Worm (Caenorhabditis elegans) whole organism, L3 larva: ENCODE data around the gene srj-4.

ENCODE experiments used
- aly-2 ChIP-seq: fragments of 150-350 bp; optimal IDR thresholded peaks from 2 replicates; lab custom pipeline; 2014; ENCODE audit warnings: missing biosample characterization, missing genetic modification characterization
- ama-1 ChIP-seq: fragments of 150-350 bp; optimal IDR thresholded peaks from 2 replicates; lab custom pipeline; 2018
- ceh-16 ChIP-seq: sonication (generic microtip); optimal IDR thresholded peaks from 2 replicates; lab custom pipeline; 2017; ENCODE audit warnings: missing biosample characterization, missing genetic modification characterization
- ceh-28 ChIP-seq: fragments of 150-350 bp; optimal IDR thresholded peaks from 2 replicates; lab custom pipeline; 2014; ENCODE audit warnings: missing biosample characterization, missing genetic modification reagents, missing genetic modification characterization
- ceh-9 ChIP-seq: sonication (generic microtip); optimal IDR thresholded peaks from 2 replicates; lab custom pipeline; 2018; ENCODE audit warnings: missing biosample characterization, missing genetic modification characterization
- daf-12 ChIP-seq: fragments of 150-350 bp; optimal IDR thresholded peaks from 2 replicates; lab custom pipeline; 2014; ENCODE audit warnings: missing biosample characterization, missing genetic modification reagents, missing genetic modification characterization
- egl-27 ChIP-seq: sonication (generic microtip); optimal IDR thresholded peaks from 4 replicates; lab custom pipeline; 2017; ENCODE audit warnings: missing biosample characterization, missing genetic modification reagents, missing genetic modification characterization
- egl-5 ChIP-seq: fragments of 150-350 bp; optimal IDR thresholded peaks from 2 replicates; lab custom pipeline; 2017; ENCODE audit warnings: missing biosample characterization, missing genetic modification reagents, missing genetic modification characterization, inconsistent platforms
- elt-3 ChIP-seq, 3 experiments: fragments of 150-350 bp in 1 of 3; sonication (generic microtip) in 2 of 3; optimal IDR thresholded peaks; 2 replicates in 2 of 3; 4 replicates in 1 of 3; lab custom pipeline; 2014 to 2017; ENCODE audit warnings: missing biosample characterization in 3 of 3, missing genetic modification characterization in 3 of 3
- fkh-2 ChIP-seq: fragments of 150-350 bp; optimal IDR thresholded peaks from 2 replicates; lab custom pipeline; 2014; ENCODE audit warnings: missing biosample characterization, missing genetic modification reagents, missing genetic modification characterization
- fos-1 ChIP-seq: fragments of 150-350 bp; optimal IDR thresholded peaks from 2 replicates; lab custom pipeline; 2014; ENCODE audit warnings: missing biosample characterization, missing genetic modification characterization
- hmg-11 ChIP-seq: sonication (generic microtip); optimal IDR thresholded peaks from 2 replicates; lab custom pipeline; 2016; ENCODE audit warnings: missing genetic modification characterization, missing compliant biosample characterization
- jun-1 ChIP-seq: fragments of 150-350 bp; optimal IDR thresholded peaks from 2 replicates; lab custom pipeline; 2014; ENCODE audit warnings: missing biosample characterization, missing genetic modification reagents, missing genetic modification characterization
- lin-15B ChIP-seq: fragments of 150-350 bp; optimal IDR thresholded peaks from 2 replicates; lab custom pipeline; 2014; ENCODE audit warnings: missing biosample characterization, missing genetic modification characterization
- lin-39 ChIP-seq: fragments of 150-350 bp; optimal IDR thresholded peaks from 2 replicates; lab custom pipeline; 2018; ENCODE audit warnings: missing biosample characterization, missing genetic modification reagents, missing genetic modification characterization
- lsy-12 ChIP-seq: sonication (generic microtip); optimal IDR thresholded peaks from 2 replicates; lab custom pipeline; 2016; ENCODE audit warnings: mild to moderate bottlenecking, missing genetic modification characterization, missing compliant biosample characterization
- mdl-1 ChIP-seq: fragments of 150-350 bp; optimal IDR thresholded peaks from 2 replicates; lab custom pipeline; 2014; ENCODE audit warnings: missing biosample characterization, missing genetic modification characterization
- nfya-1 ChIP-seq: sonication (generic microtip); optimal IDR thresholded peaks from 2 replicates; lab custom pipeline; 2017; ENCODE audit warnings: missing genetic modification characterization, mild to moderate bottlenecking, missing compliant biosample characterization, antibody characterized with exemption, moderate library complexity; ENCODE audit not compliant: insufficient read depth
- nhr-12 ChIP-seq: fragments of 150-350 bp; optimal IDR thresholded peaks from 2 replicates; lab custom pipeline; 2014; ENCODE audit warnings: missing biosample characterization, missing genetic modification characterization
- nhr-23 ChIP-seq: fragments of 150-350 bp; optimal IDR thresholded peaks from 2 replicates; lab custom pipeline; 2014; ENCODE audit warnings: missing biosample characterization, missing genetic modification reagents, missing genetic modification characterization
- nhr-237 ChIP-seq: fragments of 150-350 bp; optimal IDR thresholded peaks from 2 replicates; lab custom pipeline; 2014; ENCODE audit warnings: missing biosample characterization, missing genetic modification characterization
- nhr-25 ChIP-seq: sonication (generic microtip); optimal IDR thresholded peaks from 2 replicates; lab custom pipeline; 2017; ENCODE audit warnings: missing biosample characterization, missing genetic modification characterization
- nhr-28 ChIP-seq: fragments of 150-350 bp; optimal IDR thresholded peaks from 2 replicates; lab custom pipeline; 2014; ENCODE audit warnings: missing biosample characterization, missing genetic modification characterization
- nhr-76 ChIP-seq: fragments of 150-350 bp; sonication (generic microtip); optimal IDR thresholded peaks from 5 replicates; lab custom pipeline; 2014; ENCODE audit warnings: missing biosample characterization, missing genetic modification characterization
- nhr-77 ChIP-seq: fragments of 150-350 bp; optimal IDR thresholded peaks from 2 replicates; lab custom pipeline; 2014; ENCODE audit warnings: missing biosample characterization, missing genetic modification characterization
- pha-4 ChIP-seq: fragments of 150-350 bp; optimal IDR thresholded peaks from 2 replicates; lab custom pipeline; 2014; ENCODE audit warnings: missing biosample characterization, missing genetic modification reagents, missing genetic modification characterization
- pqm-1 ChIP-seq: fragments of 150-350 bp; optimal IDR thresholded peaks from 2 replicates; lab custom pipeline; 2017; ENCODE audit warnings: missing biosample characterization, missing genetic modification characterization, inconsistent platforms
- sea-2 ChIP-seq: fragments of 150-350 bp; sonication (generic microtip); optimal IDR thresholded peaks from 4 replicates; lab custom pipeline; 2014; ENCODE audit warnings: missing biosample characterization, missing genetic modification reagents, missing genetic modification characterization
- skn-1 ChIP-seq: fragments of 150-350 bp; optimal IDR thresholded peaks from 2 replicates; lab custom pipeline; 2014; ENCODE audit warnings: missing biosample characterization, missing genetic modification characterization
- unc-62 ChIP-seq: fragments of 150-350 bp; sonication (generic microtip); optimal IDR thresholded peaks from 4 replicates; lab custom pipeline; 2014; ENCODE audit warnings: missing biosample characterization, missing genetic modification reagents, missing genetic modification characterization
- zag-1 ChIP-seq: fragments of 150-350 bp; optimal IDR thresholded peaks from 2 replicates; lab custom pipeline; 2014; ENCODE audit warnings: missing biosample characterization, missing genetic modification characterization
- ztf-11 ChIP-seq: fragments of 150-350 bp; optimal IDR thresholded peaks from 2 replicates; lab custom pipeline; 2014; ENCODE audit warnings: missing biosample characterization, missing genetic modification characterization
- ztf-4 ChIP-seq: fragments of 150-350 bp; optimal IDR thresholded peaks from 2 replicates; lab custom pipeline; 2014; ENCODE audit warnings: missing biosample characterization, missing genetic modification characterization

Gene srj-4

DNA sequence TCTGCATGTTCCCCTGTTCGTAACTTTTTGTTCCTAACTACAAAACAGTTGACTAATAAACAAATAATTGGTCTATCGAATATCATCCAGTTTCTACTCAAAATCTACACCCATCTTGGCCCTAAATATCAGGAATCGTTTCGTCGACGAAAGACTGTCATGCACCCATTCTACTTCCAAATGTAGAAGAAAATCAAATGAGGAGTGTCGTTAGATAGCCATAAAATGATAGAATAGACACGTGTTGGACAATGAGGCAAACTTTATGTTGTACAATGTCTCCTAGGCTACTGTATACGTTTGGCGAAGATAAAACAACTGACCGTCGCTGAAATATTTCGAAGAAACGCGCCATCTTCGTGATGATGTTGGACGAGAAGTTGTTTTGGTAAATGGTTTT is 3.0 kb upstream of the srj-4 start:
- TF ChIP-seq nhr-12: no peak
- peak; percentile 51 for TF ChIP-seq nhr-25 (tag; lab: Kevin White, UChicago)
- peak; percentile 35 for TF ChIP-seq egl-5 (tag; lab: Kevin White, UChicago)

DNA sequence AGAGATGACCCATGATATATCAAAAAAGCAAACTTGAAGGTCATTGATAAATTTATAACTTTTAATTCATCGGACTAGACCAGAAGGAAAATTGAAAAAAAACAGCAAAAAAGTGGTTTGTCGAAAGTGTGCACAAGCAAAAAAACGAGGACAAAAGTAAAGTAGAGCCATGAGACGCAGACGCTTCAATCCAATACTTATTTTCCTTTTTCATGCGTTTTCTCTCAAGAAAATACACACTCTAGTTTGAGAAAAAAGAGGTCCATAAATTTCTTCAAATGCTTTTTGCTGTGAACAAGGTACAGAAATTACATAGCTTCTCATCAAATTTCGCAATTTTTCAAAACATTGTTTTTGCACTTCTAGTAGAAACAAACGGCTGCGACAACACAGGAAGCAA is 1.8 kb upstream of the srj-4 start:
- TF ChIP-seq nhr-25 (tag; lab: Kevin White, UChicago): no peak
- TF ChIP-seq hmg-11 (tag; lab: Kevin White, UChicago): peak; percentile 34
- TF ChIP-seq nhr-77 (tag; lab: Kevin White, UChicago): no peak
- TF ChIP-seq nfya-1 (tag; lab: Kevin White, UChicago): peak; percentile 15

DNA sequence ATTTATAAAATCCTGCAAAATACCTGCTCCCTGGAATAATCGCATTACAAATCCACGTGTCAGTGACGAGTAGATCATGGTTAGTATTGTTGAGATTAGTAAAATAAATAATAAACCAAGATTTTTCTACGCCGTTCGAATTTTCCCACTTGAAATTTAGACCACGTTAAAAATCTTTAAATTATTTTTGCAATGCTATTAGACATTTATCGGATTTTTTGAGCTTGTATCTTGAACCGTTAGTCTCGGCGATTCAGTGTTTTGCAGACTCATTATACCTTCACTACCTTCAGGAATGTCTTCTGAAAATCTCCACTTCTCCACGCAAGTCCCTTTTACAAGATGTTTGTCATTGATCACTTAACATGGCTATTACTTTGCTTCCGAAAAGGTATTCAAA is 786 bp upstream of the srj-4 start, which contains the start of gene C27A7.5:
Gene C27A7.5, minus strand, starts transcription at position 101 of the 400 bp plus-strand sequence.
- TF ChIP-seq nfya-1 (tag; lab: Kevin White, UChicago) (no peak), ztf-4 (tag; lab: Kevin White, UChicago) (no peak), lin-39 (tag; lab: Kevin White, UChicago) (no peak), nhr-237 (tag; lab: Kevin White, UChicago) (no peak), fos-1 (tag; lab: Kevin White, UChicago) (no peak), ama-1 (lab: Kevin White, UChicago) (no peak), nhr-28 (tag; lab: Kevin White, UChicago) (no peak), lsy-12 (tag; lab: Kevin White, UChicago) (no peak), sea-2 (no peak), fkh-2 (tag; lab: Kevin White, UChicago) (no peak), ceh-16 (tag; lab: Kevin White, UChicago) (no peak), zag-1 (no peak), aly-2 (tag; lab: Kevin White, UChicago) (no peak), jun-1 (tag; lab: Kevin White, UChicago) (no peak), nhr-23 (tag; lab: Kevin White, UChicago) (no peak)

DNA sequence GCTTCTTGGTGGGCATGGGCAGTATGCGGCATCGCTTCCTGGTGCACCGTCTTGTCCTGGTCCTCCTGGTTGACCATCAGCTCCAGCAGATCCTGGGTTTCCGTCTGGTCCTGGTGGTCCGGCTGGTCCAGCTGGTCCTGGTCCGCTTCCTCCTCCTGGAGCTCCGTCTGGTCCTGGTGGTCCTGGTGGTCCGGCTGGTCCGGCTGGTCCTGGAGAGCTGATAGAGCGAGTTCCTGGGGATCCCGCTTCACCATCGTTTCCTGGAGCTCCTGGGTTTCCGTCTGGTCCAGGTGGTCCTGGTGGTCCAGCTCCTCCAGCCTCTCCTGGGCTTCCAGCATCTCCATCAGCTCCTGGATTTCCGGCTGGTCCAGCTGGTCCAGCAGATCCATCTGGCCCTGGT is 4.0 kb downstream of the srj-4 start:
- TF ChIP-seq ztf-11 (tag; lab: Kevin White, UChicago): no peak
- no peak for TF ChIP-seq egl-27 (tag; lab: Kevin White, UChicago)
- no peak for TF ChIP-seq pha-4 (tag; lab: Kevin White, UChicago)

DNA sequence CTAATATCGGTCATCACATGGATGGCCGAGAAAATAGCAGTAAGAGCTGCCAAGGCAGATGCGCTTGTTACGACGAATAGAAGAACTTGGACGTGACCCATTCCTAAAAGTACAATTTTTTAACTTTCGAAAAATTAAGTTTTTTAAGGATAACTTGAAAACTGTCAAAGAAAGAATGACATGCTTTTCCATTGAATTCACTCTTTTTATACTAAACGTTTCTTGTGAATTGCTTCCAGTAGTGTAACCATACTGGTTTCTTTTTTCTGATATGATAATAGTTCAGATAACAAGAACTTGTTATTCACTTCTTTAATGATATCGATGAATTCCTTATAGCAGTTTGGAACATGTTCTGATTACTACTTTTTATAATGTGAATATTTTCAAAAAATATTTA is 4.6 kb downstream of the srj-4 start, which contains the start of gene col-37:
Gene col-37, minus strand, starts transcription at position 101 of the 400 bp plus-strand sequence.
- TF ChIP-seq nhr-25 (tag; lab: Kevin White, UChicago) (no peak), ceh-9 (tag; lab: Kevin White, UChicago) (no peak), aly-2 (tag; lab: Kevin White, UChicago) (no peak), pqm-1 (tag; lab: Kevin White, UChicago) (no peak), elt-3 (tag; optimal IDR thresholded peaks at IDR 0.05; lab: Kevin White, UChicago) (no peak), unc-62 (GFP tag; lab: Kevin White, UChicago) (no peak), nhr-237 (tag; lab: Kevin White, UChicago) (no peak), nfya-1 (tag; lab: Kevin White, UChicago) (no peak), daf-12 (no peak), nhr-28 (tag; lab: Kevin White, UChicago) (no peak), ceh-28 (tag; lab: Kevin White, UChicago) (no peak), nhr-76 (no peak), ceh-16 (tag; lab: Kevin White, UChicago) (no peak), lin-15B (no peak), pha-4 (tag; lab: Kevin White, UChicago) (no peak)
- TF ChIP-seq, all 47 proteins: peak for 0

DNA sequence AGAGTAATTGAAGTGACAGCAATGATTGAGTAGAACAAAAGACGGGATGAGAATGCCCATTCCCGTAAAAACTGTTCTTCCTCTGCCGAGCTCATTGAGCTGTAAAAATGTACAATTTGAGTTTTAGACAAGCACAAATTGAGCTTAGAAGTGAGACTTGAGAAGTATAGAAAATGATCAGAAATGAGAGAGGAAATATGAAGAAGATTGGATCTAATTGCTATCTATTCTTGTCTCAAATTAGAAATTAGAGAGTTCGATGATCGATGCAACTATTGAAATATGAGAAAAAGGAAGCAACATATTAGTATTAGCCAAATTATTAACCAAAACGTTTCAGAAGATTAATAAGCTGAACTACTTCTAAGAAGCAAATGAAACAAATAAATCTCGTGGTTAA is 7.1 kb downstream of the srj-4 start, which contains the start of gene ZK863.1:
Gene ZK863.1, minus strand, starts transcription at position 101 of the 400 bp plus-strand sequence.
- TF ChIP-seq ceh-9 (tag; lab: Kevin White, UChicago): no peak
- no peak for TF ChIP-seq nhr-77 (tag; lab: Kevin White, UChicago)
- TF ChIP-seq nhr-25 (tag; lab: Kevin White, UChicago): no peak
- no peak for TF ChIP-seq pqm-1 (tag; lab: Kevin White, UChicago)
- TF ChIP-seq jun-1 (tag; lab: Kevin White, UChicago): no peak
- no peak for TF ChIP-seq nhr-28 (tag; lab: Kevin White, UChicago)
- TF ChIP-seq skn-1: no peak
- TF ChIP-seq nhr-23 (tag; lab: Kevin White, UChicago): no peak
- no peak for TF ChIP-seq mdl-1 (tag; lab: Kevin White, UChicago)
- no peak for TF ChIP-seq sea-2
- no peak for TF ChIP-seq nhr-12
